Fruit fly (Drosophila melanogaster) whole organism, adult: ENCODE results near the gene Cpr67Fa2.
A peak's percentile ranks its signal among the peaks of the same experiment; 100 is the strongest.

Experiments used
- CG11617 ChIP-seq: fragments of 200-800 bp; sonication (Bioruptor generic); optimal IDR thresholded peaks from 2 replicates; lab custom pipeline; 2017; ENCODE audit warnings: mild to moderate bottlenecking, missing biosample characterization, missing genetic modification reagents, missing genetic modification characterization
- CG12768 ChIP-seq: fragments of 200-800 bp; sonication (Bioruptor generic); optimal IDR thresholded peaks from 2 replicates; lab custom pipeline; 2017; ENCODE audit warnings: missing biosample characterization, missing genetic modification characterization, mild to moderate bottlenecking, moderate library complexity, missing genetic modification reagents
- CG14711 ChIP-seq: fragments of 200-800 bp; sonication (Bioruptor generic); optimal IDR thresholded peaks from 2 replicates; lab custom pipeline; 2018; ENCODE audit warnings: missing biosample characterization, mild to moderate bottlenecking, missing genetic modification characterization, moderate library complexity
- CG1620 ChIP-seq: fragments of 200-800 bp; sonication (Bioruptor generic); optimal IDR thresholded peaks from 2 replicates; lab custom pipeline; 2016; ENCODE audit warnings: missing biosample characterization, missing genetic modification characterization
- CG33017 ChIP-seq: fragments of 200-800 bp; sonication (Bioruptor generic); optimal IDR thresholded peaks from 2 replicates; lab custom pipeline; 2018; ENCODE audit warnings: missing biosample characterization, mild to moderate bottlenecking, missing genetic modification characterization, moderate library complexity
- CG5204 ChIP-seq: fragments of 200-800 bp; sonication (Bioruptor generic); optimal IDR thresholded peaks from 2 replicates; lab custom pipeline; 2016; ENCODE audit warnings: missing biosample characterization, missing genetic modification characterization
- CG7045 ChIP-seq: fragments of 200-800 bp; sonication (Bioruptor generic); optimal IDR thresholded peaks from 2 replicates; lab custom pipeline; 2017; ENCODE audit warnings: missing biosample characterization, mild to moderate bottlenecking, missing genetic modification characterization
- CG7101 ChIP-seq: fragments of 200-800 bp; sonication (Bioruptor generic); optimal IDR thresholded peaks from 2 replicates; lab custom pipeline; 2018; ENCODE audit warnings: missing biosample characterization, mild to moderate bottlenecking, missing genetic modification characterization, moderate library complexity
- Clk ChIP-seq: fragments of 200-800 bp; sonication (Bioruptor generic); optimal IDR thresholded peaks from 2 replicates; lab custom pipeline; 2017; ENCODE audit warnings: missing biosample characterization, missing genetic modification characterization
- Crg-1 ChIP-seq: fragments of 200-800 bp; sonication (Bioruptor generic); optimal IDR thresholded peaks from 2 replicates; lab custom pipeline; 2016; ENCODE audit warnings: missing biosample characterization, missing genetic modification characterization
- Hr96 ChIP-seq: fragments of 200-800 bp; sonication (Bioruptor generic); optimal IDR thresholded peaks from 2 replicates; lab custom pipeline; 2016; ENCODE audit warnings: missing biosample characterization, missing genetic modification characterization
- Mnt ChIP-seq: fragments of 200-800 bp; sonication (Bioruptor generic); optimal IDR thresholded peaks from 2 replicates; lab custom pipeline; 2016; ENCODE audit warnings: missing biosample characterization, mild to moderate bottlenecking, missing genetic modification characterization
- bab1 ChIP-seq: fragments of 200-800 bp; sonication (Bioruptor generic); optimal IDR thresholded peaks from 3 replicates; lab custom pipeline; 2019; ENCODE audit warnings: missing biosample characterization, mild to moderate bottlenecking, missing genetic modification characterization, moderate library complexity
- cic ChIP-seq: fragments of 200-800 bp; sonication (Bioruptor generic); optimal IDR thresholded peaks from 2 replicates; lab custom pipeline; 2017; ENCODE audit warnings: missing biosample characterization, mild to moderate bottlenecking, missing genetic modification characterization, moderate library complexity
- cnc ChIP-seq, 2 experiments: fragments of >200 bp; optimal IDR thresholded peaks; 2 replicates each; lab custom pipeline; 2017
- kay ChIP-seq: fragments of 200-800 bp; sonication (Bioruptor generic); peaks from one replicate; lab custom pipeline; 2016; ENCODE audit warnings: missing biosample characterization, missing genetic modification characterization, borderline replicate concordance
- ovo ChIP-seq: fragments of 200-800 bp; sonication (Bioruptor generic); optimal IDR thresholded peaks from 2 replicates; lab custom pipeline; 2016; ENCODE audit warnings: missing biosample characterization, missing genetic modification characterization
- pad ChIP-seq: fragments of 200-800 bp; sonication (Bioruptor generic); optimal IDR thresholded peaks from 3 replicates; lab custom pipeline; 2017; ENCODE audit warnings: missing biosample characterization, missing genetic modification characterization, mild to moderate bottlenecking, moderate library complexity, missing genetic modification reagents
- tj ChIP-seq: fragments of 200-800 bp; sonication (Bioruptor generic); optimal IDR thresholded peaks from 3 replicates; lab custom pipeline; 2017; ENCODE audit warnings: missing biosample characterization, mild to moderate bottlenecking, missing genetic modification characterization, moderate library complexity
- toe ChIP-seq: fragments of 200-800 bp; sonication (Bioruptor generic); optimal IDR thresholded peaks from 2 replicates; lab custom pipeline; 2016; ENCODE audit warnings: missing biosample characterization, missing genetic modification characterization

The Cpr67Fa2 gene

dm6 chr3L:10851107-10851762 is 40.3 kb upstream of the Cpr67Fa2 start:
- no peak for TF ChIP-seq tj (GFP tag; lab: Kevin White, UChicago)
- no peak for TF ChIP-seq CG33017 (tag; lab: Kevin White, UChicago)
- TF ChIP-seq CG7101 = no peak
- no peak for TF ChIP-seq CG1620 (GFP tag; lab: Kevin White, UChicago)
- no peak for TF ChIP-seq Hr96
- no peak for TF ChIP-seq ovo
- TF ChIP-seq pad = no peak
- no peak for TF ChIP-seq CG12768 (GFP tag; lab: Kevin White, UChicago)
- no peak for TF ChIP-seq CG11617 (GFP tag; lab: Kevin White, UChicago)
- TF ChIP-seq CG14711 = no peak
- TF ChIP-seq kay (GFP tag; lab: Kevin White, UChicago) = no peak
- TF ChIP-seq Mnt (GFP tag; lab: Kevin White, UChicago) = no peak
- TF ChIP-seq CG5204 (GFP tag; lab: Kevin White, UChicago) = no peak
- TF ChIP-seq Clk (GFP tag; lab: Kevin White, UChicago) = no peak
- TF ChIP-seq cnc (optimal IDR thresholded peaks at IDR 0.05; lab: Kevin White, UChicago) = no peak
- TF ChIP-seq toe (GFP tag; lab: Kevin White, UChicago) = no peak

dm6 chr3L:10851853-10852346 is 39.6 kb upstream of the Cpr67Fa2 start:
- peak; percentile 20 for TF ChIP-seq CG5204 (GFP tag; lab: Kevin White, UChicago)
- TF ChIP-seq kay (GFP tag; lab: Kevin White, UChicago) = no peak

- no peak for TF ChIP-seq Mnt (GFP tag; lab: Kevin White, UChicago)
- no peak for TF ChIP-seq Crg-1 (GFP tag; lab: Kevin White, UChicago)
- TF ChIP-seq kay (GFP tag; lab: Kevin White, UChicago) = no peak
- TF ChIP-seq CG11617 (GFP tag; lab: Kevin White, UChicago) = peak; percentile 32
- TF ChIP-seq cnc (optimal IDR thresholded peaks at IDR 0.05; lab: Kevin White, UChicago) = no peak
- no peak for TF ChIP-seq pad
- peak; percentile 18 for TF ChIP-seq CG7045 (GFP tag; lab: Kevin White, UChicago)
- TF ChIP-seq toe (GFP tag; lab: Kevin White, UChicago) = peak; percentile 42
- no peak for TF ChIP-seq Hr96
- no peak for TF ChIP-seq bab1
- TF ChIP-seq Clk (GFP tag; lab: Kevin White, UChicago) = no peak
- no peak for TF ChIP-seq CG7101
- TF ChIP-seq CG33017 (tag; lab: Kevin White, UChicago) = no peak
- no peak for TF ChIP-seq ovo
- TF ChIP-seq cic (GFP tag; lab: Kevin White, UChicago) = no peak
- peak; percentile 49 for TF ChIP-seq tj (GFP tag; lab: Kevin White, UChicago)
- no peak for TF ChIP-seq CG5204 (GFP tag; lab: Kevin White, UChicago)
- TF ChIP-seq CG12768 (GFP tag; lab: Kevin White, UChicago) = peak; percentile 64
- no peak for TF ChIP-seq CG1620 (GFP tag; lab: Kevin White, UChicago)
- TF ChIP-seq CG14711 = no peak
Observed at dm6 chr3L:10852347-10853130, 39.0 kb upstream of the Cpr67Fa2 start.

- TF ChIP-seq tj (GFP tag; lab: Kevin White, UChicago) (peak; percentile 79), toe (GFP tag; lab: Kevin White, UChicago) (no peak)
Observed at dm6 chr3L:10853131-10853471, 38.4 kb upstream of the Cpr67Fa2 start.

dm6 chr3L:10853618-10854017 is 37.9 kb upstream of the Cpr67Fa2 start:
- TF ChIP-seq cnc (optimal IDR thresholded peaks at IDR 0.05; lab: Kevin White, UChicago) (no peak), kay (GFP tag; lab: Kevin White, UChicago) (no peak)

- TF ChIP-seq tj (GFP tag; lab: Kevin White, UChicago) = peak; percentile 77
- TF ChIP-seq toe (GFP tag; lab: Kevin White, UChicago) = no peak
- TF ChIP-seq CG11617 (GFP tag; lab: Kevin White, UChicago) = no peak
Observed at dm6 chr3L:10854026-10854425, 37.5 kb upstream of the Cpr67Fa2 start.

dm6 chr3L:10854801-10855418 is 36.6 kb upstream of the Cpr67Fa2 start:
- TF ChIP-seq Crg-1 (GFP tag; lab: Kevin White, UChicago) (no peak), CG1620 (GFP tag; lab: Kevin White, UChicago) (no peak), bab1 (no peak), tj (GFP tag; lab: Kevin White, UChicago) (no peak), CG11617 (GFP tag; lab: Kevin White, UChicago) (peak; percentile 2), Hr96 (no peak), Mnt (GFP tag; lab: Kevin White, UChicago) (no peak), CG14711 (no peak), toe (GFP tag; lab: Kevin White, UChicago) (peak; percentile 15), cic (GFP tag; lab: Kevin White, UChicago) (no peak), CG7101 (no peak), ovo (no peak), CG5204 (GFP tag; lab: Kevin White, UChicago) (peak; percentile 22), CG7045 (GFP tag; lab: Kevin White, UChicago) (peak; percentile 23), CG33017 (tag; lab: Kevin White, UChicago) (peak; percentile 21), cnc (optimal IDR thresholded peaks at IDR 0.05; lab: Kevin White, UChicago) (no peak), kay (GFP tag; lab: Kevin White, UChicago) (peak; percentile 52), Clk (GFP tag; lab: Kevin White, UChicago) (no peak), CG12768 (GFP tag; lab: Kevin White, UChicago) (peak; percentile 29), pad (no peak)
